Worm (Caenorhabditis elegans): ENCODE results near the gene rde-11.

ce11 chrIV:13154391-13155283 is 49.6 kb downstream of the rde-11 start, which contains the start of the genes crld-1 and msh-5:
- TF ChIP-seq F13H6.1 (tag; optimal IDR thresholded peaks at IDR 0.05) (no peak), unc-39 (tag; optimal IDR thresholded peaks at IDR 0.05) (no peak), mbf-1 (tag; optimal IDR thresholded peaks at IDR 0.05) (no peak), skn-1 (tag; optimal IDR thresholded peaks at IDR 0.05) (no peak), blmp-1 (tag; optimal IDR thresholded peaks at IDR 0.05; ENCODE audit: insufficient read depth) (no peak), elt-3 (tag; optimal IDR thresholded peaks at IDR 0.05) (no peak), crh-2 (tag; optimal IDR thresholded peaks at IDR 0.05) (no peak), egl-27 (tag; optimal IDR thresholded peaks at IDR 0.05) (no peak), aly-2 (tag; optimal IDR thresholded peaks at IDR 0.05) (no peak), nhr-11 (tag; optimal IDR thresholded peaks at IDR 0.05) (no peak), ztf-11 (tag; optimal IDR thresholded peaks at IDR 0.05) (no peak), snpc-4 (tag; optimal IDR thresholded peaks at IDR 0.05) (no peak), ceh-82 (tag; optimal IDR thresholded peaks at IDR 0.05) (no peak)
